Worm (Caenorhabditis elegans) whole organism, L2 larva: Measurements from ENCODE around the gene R06F6.12.

Source experiments
- C34F6.9 ChIP-seq: fragments of 150-350 bp; optimal IDR thresholded peaks from 2 replicates; lab custom pipeline; 2014; ENCODE audit warnings: missing biosample characterization, missing genetic modification characterization
- F13H6.1 ChIP-seq: sonication (generic microtip); optimal IDR thresholded peaks from 2 replicates; lab custom pipeline; 2016; ENCODE audit warnings: missing genetic modification characterization, missing compliant biosample characterization
- R02D3.7 ChIP-seq: fragments of 150-350 bp; optimal IDR thresholded peaks from 2 replicates; lab custom pipeline; 2014; ENCODE audit warnings: missing biosample characterization, missing genetic modification characterization
- Y55F3AM.14 ChIP-seq: fragments of 200-800 bp; sonication (Bioruptor generic); optimal IDR thresholded peaks from 2 replicates; lab custom pipeline; 2018; ENCODE audit warnings: mild to moderate bottlenecking, missing genetic modification characterization, missing compliant biosample characterization
- ZK546.5 ChIP-seq: sonication (generic microtip); optimal IDR thresholded peaks from 2 replicates; lab custom pipeline; 2017; ENCODE audit warnings: missing biosample characterization, missing genetic modification characterization
- alr-1 ChIP-seq: fragments of 150-350 bp; optimal IDR thresholded peaks from 2 replicates; lab custom pipeline; 2014; ENCODE audit warnings: missing biosample characterization, missing genetic modification characterization
- aly-2 ChIP-seq: fragments of 150-350 bp; optimal IDR thresholded peaks from 2 replicates; lab custom pipeline; 2014; ENCODE audit warnings: missing biosample characterization, missing genetic modification characterization
- ama-1 ChIP-seq: fragments of 150-350 bp; optimal IDR thresholded peaks from 2 replicates; lab custom pipeline; 2018; ENCODE audit warnings: inconsistent platforms
- blmp-1 ChIP-seq: sonication (generic microtip); optimal IDR thresholded peaks from 2 replicates; lab custom pipeline; 2017; ENCODE audit warnings: missing genetic modification characterization, mild to moderate bottlenecking, missing compliant biosample characterization, antibody characterized with exemption, moderate library complexity; ENCODE audit not compliant: insufficient read depth
- ceh-16 ChIP-seq: fragments of 150-350 bp; optimal IDR thresholded peaks from 2 replicates; lab custom pipeline; 2014; ENCODE audit warnings: missing biosample characterization, missing genetic modification characterization
- ceh-82 ChIP-seq: fragments of 150-350 bp; optimal IDR thresholded peaks from 2 replicates; lab custom pipeline; 2014; ENCODE audit warnings: missing biosample characterization, missing genetic modification characterization
- dmd-4 ChIP-seq: sonication (generic microtip); optimal IDR thresholded peaks from 2 replicates; lab custom pipeline; 2017; ENCODE audit warnings: missing biosample characterization, missing genetic modification characterization
- egl-27 ChIP-seq: sonication (generic microtip); optimal IDR thresholded peaks from 3 replicates; lab custom pipeline; 2017; ENCODE audit warnings: missing biosample characterization, missing genetic modification reagents, missing genetic modification characterization
- fos-1 ChIP-seq: fragments of 150-350 bp; optimal IDR thresholded peaks from 2 replicates; lab custom pipeline; 2014; ENCODE audit warnings: missing biosample characterization, missing genetic modification characterization
- gmeb-1 ChIP-seq: fragments of 150-350 bp; optimal IDR thresholded peaks from 2 replicates; lab custom pipeline; 2014; ENCODE audit warnings: missing biosample characterization, missing genetic modification characterization
- lin-11 ChIP-seq: fragments of 150-350 bp; sonication (generic microtip); optimal IDR thresholded peaks from 2 replicates; lab custom pipeline; 2014; ENCODE audit warnings: missing biosample characterization, missing genetic modification characterization, inconsistent platforms, mixed read lengths
- lin-13 ChIP-seq: fragments of 150-350 bp; optimal IDR thresholded peaks from 2 replicates; lab custom pipeline; 2014; ENCODE audit warnings: missing biosample characterization, missing genetic modification reagents, missing genetic modification characterization
- lsy-2 ChIP-seq, 2 experiments: fragments of 150-350 bp in 1 of 2; sonication (generic microtip) in 1 of 2; optimal IDR thresholded peaks; 2 replicates each; lab custom pipeline; 2014 to 2017; ENCODE audit warnings: missing biosample characterization in 2 of 2, missing genetic modification characterization in 2 of 2
- mab-5 ChIP-seq: fragments of 150-350 bp; optimal IDR thresholded peaks from 2 replicates; lab custom pipeline; 2014; ENCODE audit warnings: missing biosample characterization, missing genetic modification characterization
- mbf-1 ChIP-seq: sonication (generic microtip); optimal IDR thresholded peaks from 2 replicates; lab custom pipeline; 2017; ENCODE audit warnings: missing biosample characterization, missing genetic modification characterization
- mdl-1 ChIP-seq, 2 experiments: fragments of 150-350 bp in 1 of 2; sonication (generic microtip) in 1 of 2; optimal IDR thresholded peaks; 2 replicates each; lab custom pipeline; 2017; ENCODE audit warnings: missing biosample characterization in 2 of 2, missing genetic modification characterization in 2 of 2
- nhr-11 ChIP-seq: fragments of 150-350 bp; optimal IDR thresholded peaks from 2 replicates; lab custom pipeline; 2014; ENCODE audit warnings: missing biosample characterization, missing genetic modification characterization
- nhr-12 ChIP-seq: fragments of 150-350 bp; optimal IDR thresholded peaks from 2 replicates; lab custom pipeline; 2014; ENCODE audit warnings: missing biosample characterization, missing genetic modification characterization
- nhr-129 ChIP-seq: fragments of 150-350 bp; optimal IDR thresholded peaks from 2 replicates; lab custom pipeline; 2014; ENCODE audit warnings: missing biosample characterization, missing genetic modification characterization
- nhr-21 ChIP-seq: fragments of 150-350 bp; optimal IDR thresholded peaks from 2 replicates; lab custom pipeline; 2014; ENCODE audit warnings: missing biosample characterization, missing genetic modification characterization
- nhr-237 ChIP-seq: fragments of 150-350 bp; optimal IDR thresholded peaks from 2 replicates; lab custom pipeline; 2014; ENCODE audit warnings: missing biosample characterization, missing genetic modification characterization
- nhr-25 ChIP-seq: fragments of 150-350 bp; sonication (generic microtip); optimal IDR thresholded peaks from 3 replicates; lab custom pipeline; 2014; ENCODE audit warnings: missing biosample characterization, missing genetic modification characterization
- nhr-6 ChIP-seq: fragments of 150-350 bp; optimal IDR thresholded peaks from 2 replicates; lab custom pipeline; 2014; ENCODE audit warnings: missing biosample characterization, missing genetic modification characterization
- nhr-77 ChIP-seq: fragments of 150-350 bp; optimal IDR thresholded peaks from 2 replicates; lab custom pipeline; 2014; ENCODE audit warnings: missing biosample characterization, missing genetic modification characterization
- peb-1 ChIP-seq: fragments of 150-350 bp; optimal IDR thresholded peaks from 2 replicates; lab custom pipeline; 2014; ENCODE audit warnings: missing biosample characterization, missing genetic modification characterization
- sem-4 ChIP-seq: fragments of 150-350 bp; optimal IDR thresholded peaks from 2 replicates; lab custom pipeline; 2014; ENCODE audit warnings: missing biosample characterization, missing genetic modification reagents, missing genetic modification characterization
- skn-1 ChIP-seq: sonication (generic microtip); optimal IDR thresholded peaks from 2 replicates; lab custom pipeline; 2017; ENCODE audit warnings: missing biosample characterization, missing genetic modification characterization
- sma-3 ChIP-seq: sonication (generic microtip); optimal IDR thresholded peaks from 2 replicates; lab custom pipeline; 2016; ENCODE audit warnings: missing genetic modification reagents, missing genetic modification characterization, missing compliant biosample characterization
- sma-9 ChIP-seq, 2 experiments: fragments of 150-350 bp in 1 of 2; sonication (generic microtip) in 1 of 2; optimal IDR thresholded peaks; 2 replicates each; lab custom pipeline; 2014 to 2016; ENCODE audit warnings: missing genetic modification characterization in 2 of 2, mild to moderate bottlenecking in 1 of 2, missing biosample characterization in 1 of 2, missing compliant biosample characterization in 1 of 2, missing genetic modification reagents in 1 of 2, moderate library complexity in 1 of 2
- snpc-4 ChIP-seq: fragments of 150-350 bp; optimal IDR thresholded peaks from 2 replicates; lab custom pipeline; 2014; ENCODE audit warnings: missing biosample characterization, missing genetic modification characterization
- unc-39 ChIP-seq: fragments of 150-350 bp; optimal IDR thresholded peaks from 2 replicates; lab custom pipeline; 2014; ENCODE audit warnings: missing biosample characterization, missing genetic modification characterization
- unc-55 ChIP-seq: fragments of 150-350 bp; sonication (generic microtip); optimal IDR thresholded peaks from 3 replicates; lab custom pipeline; 2014; ENCODE audit warnings: missing biosample characterization, missing genetic modification reagents, missing genetic modification characterization
- unc-62 ChIP-seq: fragments of 150-350 bp; optimal IDR thresholded peaks from 2 replicates; lab custom pipeline; 2014; ENCODE audit warnings: missing biosample characterization, missing genetic modification reagents, missing genetic modification characterization
- zag-1 ChIP-seq: fragments of 150-350 bp; optimal IDR thresholded peaks from 2 replicates; lab custom pipeline; 2014; ENCODE audit warnings: missing biosample characterization, missing genetic modification characterization
- ztf-11 ChIP-seq: sonication (generic microtip); optimal IDR thresholded peaks from 2 replicates; lab custom pipeline; 2017; ENCODE audit warnings: missing biosample characterization, missing genetic modification characterization
- ztf-4 ChIP-seq: fragments of 150-350 bp; optimal IDR thresholded peaks from 2 replicates; lab custom pipeline; 2014; ENCODE audit warnings: missing biosample characterization, missing genetic modification characterization

R06F6.12 gene

DNA sequence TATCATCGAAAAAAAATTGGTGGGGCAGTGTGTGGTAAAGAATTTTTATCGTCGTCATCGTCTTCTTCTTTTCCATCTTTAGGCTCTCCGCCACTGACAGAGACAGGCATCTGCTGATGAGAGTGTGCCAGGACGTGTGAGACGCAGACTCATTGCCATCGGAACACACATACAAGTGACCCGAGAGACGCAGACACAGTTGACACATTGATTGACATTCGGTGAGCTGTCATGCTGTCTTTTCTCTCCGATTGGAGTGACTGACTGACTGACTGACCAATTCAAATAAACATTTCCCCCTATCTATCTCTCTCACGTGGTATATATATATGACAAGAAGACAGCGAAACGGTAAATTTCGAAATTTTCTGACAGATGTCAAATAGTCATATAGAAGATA, 27.2 kb upstream of the R06F6.12 start (continued):
- peak; percentile 22 to 78 for TF ChIP-seq lsy-2 (tag; optimal IDR thresholded peaks at IDR 0.05; lab: Kevin White, UChicago)
- no peak for TF ChIP-seq alr-1 (tag; lab: Kevin White, UChicago)
- peak; percentile 45 for TF ChIP-seq lin-13 (GFP tag; lab: Kevin White, UChicago)
- no peak for TF ChIP-seq dmd-4 (tag; lab: Kevin White, UChicago)
- TF ChIP-seq ceh-82 (tag; lab: Kevin White, UChicago) = no peak
- no peak for TF ChIP-seq mbf-1 (tag; lab: Kevin White, UChicago)

DNA sequence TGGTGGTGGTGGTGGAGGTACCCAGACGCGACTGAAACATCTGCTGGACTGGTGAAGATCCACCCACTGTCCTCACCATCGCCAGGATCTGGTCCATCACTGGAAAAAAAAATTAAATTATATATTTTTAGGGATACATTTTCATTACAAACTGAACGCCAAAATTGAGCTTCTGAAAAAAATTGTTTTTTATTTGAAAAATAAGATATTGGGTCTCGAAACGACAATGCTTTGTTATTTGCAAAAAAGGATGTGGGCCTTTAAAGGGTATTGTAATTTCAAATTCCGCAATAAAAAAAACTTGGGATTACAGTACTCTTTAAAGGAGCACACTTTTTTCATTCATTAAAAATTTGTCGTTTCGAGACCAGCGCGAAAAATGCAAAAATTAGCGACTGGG, 26.0 kb upstream of the R06F6.12 start, which contains the start of gene M106.2:
Gene M106.2 (minus strand): TSS at position 101 of the 400 bp plus-strand sequence.
- TF ChIP-seq C34F6.9 (no peak), nhr-6 (tag; lab: Kevin White, UChicago) (no peak), nhr-12 (tag; lab: Kevin White, UChicago) (no peak), sma-3 (GFP tag; lab: Kevin White, UChicago) (no peak), unc-62 (GFP tag; lab: Kevin White, UChicago) (no peak), mdl-1 (tag; optimal IDR thresholded peaks at IDR 0.05; lab: Kevin White, UChicago) (no peak), snpc-4 (tag; lab: Kevin White, UChicago) (no peak), ztf-4 (no peak), ama-1 (lab: Kevin White, UChicago) (no peak), aly-2 (tag; lab: Kevin White, UChicago) (no peak), lin-11 (tag; lab: Kevin White, UChicago) (no peak)

DNA sequence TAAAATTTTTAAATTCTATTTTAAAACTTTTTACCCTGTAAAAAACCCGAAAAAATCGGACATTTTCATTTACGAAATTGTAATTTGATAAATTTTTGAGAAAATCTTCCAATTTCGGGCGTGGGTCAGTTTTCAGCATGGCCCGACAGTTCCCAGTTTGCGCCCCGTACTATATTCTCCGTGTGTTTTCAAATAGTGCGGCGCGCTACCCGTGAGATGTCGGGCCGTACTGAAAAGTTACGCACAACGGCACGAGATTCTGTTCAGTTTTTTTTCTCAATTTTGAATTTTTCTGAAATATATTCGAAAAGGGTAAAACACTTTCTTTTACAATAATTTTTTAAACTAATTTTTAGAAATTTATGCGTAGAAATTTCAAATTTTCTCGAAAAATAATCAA, 23.2 kb upstream of the R06F6.12 start:
- TF ChIP-seq lin-11 (tag; lab: Kevin White, UChicago) (no peak), mdl-1 (tag; optimal IDR thresholded peaks at IDR 0.05; lab: Kevin White, UChicago) (no peak), blmp-1 (no peak)

DNA sequence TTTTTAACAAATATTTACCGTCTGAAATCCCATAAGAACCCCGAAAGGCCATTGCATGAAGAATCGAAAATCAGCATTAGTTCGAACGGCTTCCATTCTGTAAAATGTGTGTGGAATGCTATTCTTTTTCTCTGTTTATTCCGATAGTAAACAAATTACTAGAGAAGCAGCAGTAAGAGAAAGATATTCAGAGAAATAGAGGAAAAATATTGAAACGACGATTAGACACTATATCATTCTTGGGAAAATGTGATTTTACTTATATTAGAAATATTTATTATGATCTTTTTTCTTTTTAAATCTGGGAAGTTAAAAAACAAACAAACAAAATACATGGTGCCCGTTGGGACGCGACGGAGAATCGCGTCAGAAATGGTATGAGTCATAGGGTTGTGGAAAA, 19.6 kb upstream of the R06F6.12 start, which contains the start of gene M106.8:
Gene M106.8 (minus strand): TSS at position 101 of the 400 bp plus-strand sequence.
- TF ChIP-seq ceh-16 (no peak), peb-1 (tag; lab: Kevin White, UChicago) (no peak), unc-55 (GFP tag; lab: Kevin White, UChicago) (no peak), lsy-2 (tag; optimal IDR thresholded peaks at IDR 0.05; lab: Kevin White, UChicago) (no peak), nhr-21 (tag; lab: Kevin White, UChicago) (no peak), ztf-4 (no peak), Y55F3AM.14 (no peak), ceh-82 (tag; lab: Kevin White, UChicago) (no peak), nhr-237 (tag; lab: Kevin White, UChicago) (no peak), lin-11 (tag; lab: Kevin White, UChicago) (no peak), nhr-11 (no peak), ztf-11 (tag; lab: Kevin White, UChicago) (no peak), nhr-77 (tag; lab: Kevin White, UChicago) (no peak), nhr-12 (tag; lab: Kevin White, UChicago) (no peak), ama-1 (lab: Kevin White, UChicago) (no peak), unc-62 (GFP tag; lab: Kevin White, UChicago) (no peak)

DNA sequence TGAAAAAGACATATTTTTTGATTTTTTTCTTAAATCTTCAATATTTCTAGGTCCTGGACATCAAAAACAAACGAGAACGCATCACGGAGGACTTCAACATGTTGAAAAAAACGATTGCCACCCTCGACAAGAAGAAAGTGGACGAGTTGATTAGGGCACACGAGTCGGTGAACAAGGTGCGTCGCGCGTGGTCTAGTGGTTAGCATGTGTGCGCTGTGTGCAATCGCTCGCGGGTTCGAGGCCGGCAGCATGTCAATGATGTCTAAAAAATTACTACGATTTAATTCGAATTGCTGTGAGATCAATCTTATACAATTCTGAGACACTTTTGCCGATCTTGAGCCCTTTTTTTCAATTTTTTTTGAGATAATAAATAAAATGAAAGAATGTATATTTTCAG, 16.2 kb upstream of the R06F6.12 start:
- peak; percentile 81 for TF ChIP-seq sma-9 (GFP tag; optimal IDR thresholded peaks at IDR 0.05; lab: Kevin White, UChicago)
- TF ChIP-seq sma-9 (tag; optimal IDR thresholded peaks at IDR 0.05; lab: Kevin White, UChicago) = no peak
- peak; percentile 59 for TF ChIP-seq nhr-25 (tag; lab: Kevin White, UChicago)
- peak; percentile 49 for TF ChIP-seq nhr-6 (tag; lab: Kevin White, UChicago)
- peak; percentile 11 for TF ChIP-seq ceh-16
- TF ChIP-seq ZK546.5 (tag; lab: Kevin White, UChicago) = no peak
- no peak for TF ChIP-seq skn-1 (tag; lab: Kevin White, UChicago)
- peak; percentile 41 for TF ChIP-seq sem-4 (tag; lab: Kevin White, UChicago)
- TF ChIP-seq nhr-11 = no peak
- peak; percentile 12 to 40 for TF ChIP-seq mdl-1 (tag; optimal IDR thresholded peaks at IDR 0.05; lab: Kevin White, UChicago)
- TF ChIP-seq nhr-129 = peak; percentile 91
- no peak for TF ChIP-seq unc-62 (GFP tag; lab: Kevin White, UChicago)
- peak; percentile 79 for TF ChIP-seq C34F6.9
- TF ChIP-seq nhr-12 (tag; lab: Kevin White, UChicago) = no peak
- peak; percentile 80 for TF ChIP-seq F13H6.1
- TF ChIP-seq unc-55 (GFP tag; lab: Kevin White, UChicago) = peak; percentile 47
- TF ChIP-seq R02D3.7 = peak; percentile 24
- TF ChIP-seq blmp-1 = peak; percentile 28
- TF ChIP-seq snpc-4 (tag; lab: Kevin White, UChicago) = peak; percentile 75
- TF ChIP-seq mab-5 (tag; lab: Kevin White, UChicago) = peak; percentile 51
- TF ChIP-seq unc-39 = no peak
- peak; percentile 45 for TF ChIP-seq zag-1 (tag; lab: Kevin White, UChicago)
- TF ChIP-seq ceh-82 (tag; lab: Kevin White, UChicago) = no peak
- no peak for TF ChIP-seq dmd-4 (tag; lab: Kevin White, UChicago)
- TF ChIP-seq ztf-4 = peak; percentile 39
- peak; percentile 87 for TF ChIP-seq nhr-21 (tag; lab: Kevin White, UChicago)
- TF ChIP-seq nhr-237 (tag; lab: Kevin White, UChicago) = no peak
- peak; percentile 53 for TF ChIP-seq lin-11 (tag; lab: Kevin White, UChicago)
- no peak for TF ChIP-seq ztf-11 (tag; lab: Kevin White, UChicago)
- peak; percentile 79 for TF ChIP-seq gmeb-1
- TF ChIP-seq alr-1 (tag; lab: Kevin White, UChicago) = no peak
- TF ChIP-seq Y55F3AM.14 = peak; percentile 74
- TF ChIP-seq egl-27 (tag; lab: Kevin White, UChicago) = peak; percentile 48
- TF ChIP-seq fos-1 (tag; lab: Kevin White, UChicago) = peak; percentile 59
- TF ChIP-seq lsy-2 (tag; optimal IDR thresholded peaks at IDR 0.05; lab: Kevin White, UChicago) = peak; percentile 63 to 82
